Worm (Caenorhabditis elegans) whole organism, late embryonic: ENCODE results near the gene srd-17.

Experiments
- ahr-1 ChIP-seq: sonication (generic microtip); optimal IDR thresholded peaks from 2 replicates; lab custom pipeline; 2016; ENCODE audit warnings: missing genetic modification characterization, missing compliant biosample characterization
- ama-1 ChIP-seq: fragments of 150-350 bp; optimal IDR thresholded peaks from 2 replicates; lab custom pipeline; 2014
- fax-1 ChIP-seq: sonication (generic microtip); optimal IDR thresholded peaks from 2 replicates; lab custom pipeline; 2016; ENCODE audit warnings: missing genotype, missing genetic modification characterization, missing compliant biosample characterization
- hlh-30 ChIP-seq: sonication (generic microtip); optimal IDR thresholded peaks from 2 replicates; lab custom pipeline; 2017; ENCODE audit warnings: antibody characterized with exemption, missing genetic modification characterization, missing compliant biosample characterization; ENCODE audit not compliant: insufficient read depth
- hlh-6 ChIP-seq: sonication (generic microtip); optimal IDR thresholded peaks from 2 replicates; lab custom pipeline; 2016; ENCODE audit warnings: missing genotype, missing genetic modification characterization, missing compliant biosample characterization
- nfya-1 ChIP-seq: sonication (generic microtip); optimal IDR thresholded peaks from 2 replicates; lab custom pipeline; 2017; ENCODE audit warnings: missing genetic modification characterization, mild to moderate bottlenecking, missing compliant biosample characterization, antibody characterized with exemption, moderate library complexity
- pqm-1 ChIP-seq: sonication (generic microtip); optimal IDR thresholded peaks from 2 replicates; lab custom pipeline; 2016; ENCODE audit warnings: missing genetic modification characterization, missing compliant biosample characterization

ce11 chrV:13380980-13381379, 51.5 kb downstream of the srd-17 start, which contains the start of gene cpz-2:
- TF ChIP-seq pqm-1 (tag; lab: Kevin White, UChicago) (no peak), hlh-6 (tag; lab: Kevin White, UChicago) (no peak), ama-1 (lab: Kevin White, UChicago) (no peak), ahr-1 (tag; lab: Kevin White, UChicago) (no peak), fax-1 (tag; lab: Kevin White, UChicago) (no peak), hlh-30 (tag; lab: Kevin White, UChicago) (no peak), nfya-1 (tag; lab: Kevin White, UChicago) (no peak)
